Worm (Caenorhabditis elegans): ENCODE results near the gene K01A11.1.

DNA sequence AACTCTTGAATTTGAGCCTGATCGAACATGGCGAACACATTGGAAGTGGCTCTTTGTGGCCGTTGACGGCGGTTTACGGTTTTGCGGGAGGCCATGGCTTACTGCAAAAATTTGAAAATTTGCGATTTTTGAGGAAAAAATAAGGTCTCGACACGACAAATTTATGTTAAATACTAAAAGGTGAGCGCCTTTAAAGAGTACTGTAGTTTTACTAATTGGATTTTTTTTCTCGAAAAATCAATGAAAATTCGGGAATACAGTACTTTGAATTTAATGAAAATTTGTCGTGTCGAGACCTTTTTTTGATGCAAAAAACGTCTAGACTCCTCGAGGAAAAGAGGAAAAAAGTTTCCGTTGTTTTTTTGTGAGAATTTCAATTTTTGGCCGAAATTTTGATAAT lies 37.6 kb downstream of the K01A11.1 start, which contains the start of gene mlc-4:
- TF ChIP-seq daf-12 (tag; optimal IDR thresholded peaks at IDR 0.05) (no peak), zag-1 (tag; optimal IDR thresholded peaks at IDR 0.05) (no peak), F10B5.3 (tag; optimal IDR thresholded peaks at IDR 0.05) (no peak), egl-27 (tag; optimal IDR thresholded peaks at IDR 0.05) (no peak), ZK337.2 (GFP tag; IDR thresholded peaks at IDR 0.05) (no peak), ztf-11 (tag; optimal IDR thresholded peaks at IDR 0.05) (no peak), egl-43 (GFP tag; IDR thresholded peaks at IDR 0.05) (no peak), nhr-77 (tag; optimal IDR thresholded peaks at IDR 0.05) (no peak), unc-39 (tag; optimal IDR thresholded peaks at IDR 0.05) (no peak), ceh-28 (tag; optimal IDR thresholded peaks at IDR 0.05) (no peak), madf-5 (GFP tag; IDR thresholded peaks at IDR 0.05) (no peak), spr-3 (GFP tag; optimal IDR thresholded peaks at IDR 0.05) (no peak)

Measured in whole organism, L4 larva.